Worm (Caenorhabditis elegans): ENCODE measurements around the gene ncx-9.

ce11 chrV:5030715-5031114, 35.7 kb upstream of the ncx-9 start, which contains the start of gene swt-7:
- TF ChIP-seq fkh-10 (GFP tag; optimal IDR thresholded peaks at IDR 0.05) (no peak), unc-62 (GFP tag; optimal IDR thresholded peaks at IDR 0.05) (no peak), lin-13 (GFP tag; optimal IDR thresholded peaks at IDR 0.05) (no peak), elt-3 (tag; optimal IDR thresholded peaks at IDR 0.05) (no peak), lin-39 (tag; optimal IDR thresholded peaks at IDR 0.05) (no peak), skn-1 (tag; optimal IDR thresholded peaks at IDR 0.05) (no peak), unc-130 (tag; optimal IDR thresholded peaks at IDR 0.05) (no peak), lir-3 (tag; optimal IDR thresholded peaks at IDR 0.05; ENCODE audit: poor library complexity) (no peak)

All from whole organism, L1 larva.